Worm (Caenorhabditis elegans): ENCODE results near the gene C15C8.7.

- TF ChIP-seq W03F9.2 (tag; optimal IDR thresholded peaks at IDR 0.05) (no peak), him-1 (tag; optimal IDR thresholded peaks at IDR 0.05) (no peak), dao-5 (tag; optimal IDR thresholded peaks at IDR 0.05) (no peak)
These were observed 19.0 kb downstream of the C15C8.7 start, which contains the start of gene R11D1.12 for ce11 chrV:12725893-12726292.

Data from whole organism, L4/young adult.